Worm (Caenorhabditis elegans) whole organism, L1 larva: ENCODE measurements around the gene srt-43.

Source experiments
- aly-2 ChIP-seq: fragments of 150-350 bp; optimal IDR thresholded peaks from 2 replicates; lab custom pipeline; 2014; ENCODE audit warnings: missing biosample characterization, missing genetic modification characterization
- elt-3 ChIP-seq, 6 experiments: fragments of 150-350 bp in 1 of 6; sonication (generic microtip); optimal IDR thresholded peaks; 2 replicates each; lab custom pipeline; 2017 to 2018; ENCODE audit warnings: missing biosample characterization in 6 of 6, missing genetic modification characterization in 6 of 6, inconsistent platforms in 1 of 6
- lin-15B ChIP-seq: fragments of 150-350 bp; sonication (generic microtip); optimal IDR thresholded peaks from 3 replicates; lab custom pipeline; 2014; ENCODE audit warnings: missing biosample characterization, missing genetic modification characterization
- lir-3 ChIP-seq: sonication (generic microtip); optimal IDR thresholded peaks from 2 replicates; lab custom pipeline; 2016; ENCODE audit warnings: mild to moderate bottlenecking, missing genetic modification characterization, moderate library complexity, missing compliant biosample characterization; ENCODE audit not compliant: poor library complexity
- lsy-2 ChIP-seq, 2 experiments: fragments of 150-350 bp; optimal IDR thresholded peaks; 2 replicates each; lab custom pipeline; 2014; ENCODE audit warnings: missing biosample characterization in 2 of 2, missing genetic modification characterization in 2 of 2
- nhr-12 ChIP-seq: sonication (generic microtip); optimal IDR thresholded peaks from 2 replicates; lab custom pipeline; 2017; ENCODE audit warnings: missing biosample characterization, missing genetic modification characterization
- nhr-28 ChIP-seq: fragments of 150-350 bp; optimal IDR thresholded peaks from 2 replicates; lab custom pipeline; 2014; ENCODE audit warnings: missing biosample characterization, missing genetic modification characterization
- nhr-71 ChIP-seq: sonication (generic microtip); optimal IDR thresholded peaks from 2 replicates; lab custom pipeline; 2016; ENCODE audit warnings: mild to moderate bottlenecking, missing genetic modification characterization, moderate library complexity, missing compliant biosample characterization
- pqm-1 ChIP-seq: sonication (generic microtip); optimal IDR thresholded peaks from 3 replicates; lab custom pipeline; 2017; ENCODE audit warnings: missing biosample characterization, missing genetic modification characterization
- skn-1 ChIP-seq: fragments of 150-350 bp; optimal IDR thresholded peaks from 2 replicates; lab custom pipeline; 2014; ENCODE audit warnings: missing biosample characterization, missing genetic modification characterization
- snpc-4 ChIP-seq: fragments of 150-350 bp; optimal IDR thresholded peaks from 2 replicates; lab custom pipeline; 2014; ENCODE audit warnings: missing biosample characterization, missing genetic modification characterization

DNA sequence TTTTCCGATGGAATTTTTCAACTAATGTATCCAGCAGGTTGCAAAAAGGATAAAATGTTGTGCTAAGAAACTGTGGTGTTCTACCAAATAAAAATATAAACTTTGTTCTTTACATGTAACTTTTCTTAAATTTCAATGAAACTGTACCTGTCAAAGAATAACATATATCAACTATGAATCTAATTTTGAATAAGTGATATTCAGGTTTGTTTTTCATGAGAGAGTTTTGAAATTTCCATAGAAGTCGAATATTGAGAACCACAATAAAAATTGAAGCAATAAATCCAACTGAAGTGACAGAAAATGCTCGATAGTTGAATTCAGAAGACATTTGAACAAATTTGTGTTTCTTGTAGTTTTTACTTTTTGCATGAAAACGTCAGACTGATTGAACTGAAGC, 21.1 kb downstream of the srt-43 start, which contains the start of gene srbc-43:
- TF ChIP-seq lir-3 (no peak), nhr-28 (tag; lab: Kevin White, UChicago) (no peak), nhr-71 (tag; lab: Kevin White, UChicago) (no peak), aly-2 (no peak), pqm-1 (tag; lab: Kevin White, UChicago) (no peak), nhr-12 (no peak), elt-3 (tag; optimal IDR thresholded peaks at IDR 0.05; lab: Kevin White, UChicago) (no peak), lin-15B (tag; lab: Kevin White, UChicago) (no peak), skn-1 (tag; lab: Kevin White, UChicago) (no peak), snpc-4 (no peak), lsy-2 (tag; optimal IDR thresholded peaks at IDR 0.05; lab: Kevin White, UChicago) (no peak)
